Worm (Caenorhabditis elegans): ENCODE data around the gene btb-16.

DNA sequence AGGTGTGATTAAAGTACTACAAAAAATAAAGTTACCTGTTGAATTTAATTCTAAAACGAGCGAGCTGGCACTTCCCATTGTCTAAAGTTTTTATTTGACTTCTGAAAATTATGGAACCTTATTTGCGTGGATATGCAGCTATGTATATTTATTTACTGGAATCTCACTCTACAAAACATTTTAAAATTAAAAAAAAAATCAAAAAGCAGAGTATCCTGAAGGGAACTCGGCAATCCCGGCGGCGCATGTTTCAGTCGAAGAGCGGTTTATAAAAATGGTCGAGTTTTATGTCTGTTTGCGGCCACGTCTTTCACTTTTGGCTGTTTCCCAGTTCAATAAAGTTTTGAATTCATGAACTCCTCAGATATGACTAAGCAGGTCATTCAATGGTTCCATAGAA, 40.4 kb downstream of the btb-16 start, which contains the start of gene F14D2.19:
- TF ChIP-seq lsy-2 (tag; optimal IDR thresholded peaks at IDR 0.05) (no peak), nhr-12 (tag; optimal IDR thresholded peaks at IDR 0.05) (no peak)
